Worm (Caenorhabditis elegans) whole organism, mixed stage, embryonic: ENCODE results near the gene srt-50.

Experiments
- lin-13 ChIP-seq: fragments of 150-350 bp; optimal IDR thresholded peaks from 2 replicates; lab custom pipeline; 2014; ENCODE audit warnings: missing biosample characterization, missing genetic modification characterization
- nhr-28 ChIP-seq: fragments of 150-350 bp; optimal IDR thresholded peaks from 2 replicates; lab custom pipeline; 2014; ENCODE audit warnings: missing biosample characterization, missing genetic modification characterization
- nhr-76 ChIP-seq: sonication (generic microtip); optimal IDR thresholded peaks from 2 replicates; lab custom pipeline; 2017; ENCODE audit warnings: missing biosample characterization, missing genetic modification characterization
- pha-4 ChIP-seq: fragments of 150-350 bp; optimal IDR thresholded peaks from 2 replicates; lab custom pipeline; 2018; ENCODE audit warnings: missing biosample characterization, missing genetic modification reagents, missing genetic modification characterization
- snpc-4 ChIP-seq: fragments of 150-350 bp; optimal IDR thresholded peaks from 2 replicates; lab custom pipeline; 2014; ENCODE audit warnings: missing biosample characterization, missing genetic modification characterization
- unc-62 ChIP-seq: fragments of 150-350 bp; optimal IDR thresholded peaks from 2 replicates; lab custom pipeline; 2014; ENCODE audit warnings: missing biosample characterization, missing genetic modification reagents, missing genetic modification characterization

- no peak for TF ChIP-seq unc-62
- no peak for TF ChIP-seq snpc-4 (tag; lab: Kevin White, UChicago)
- no peak for TF ChIP-seq lin-13 (tag; lab: Kevin White, UChicago)
- TF ChIP-seq nhr-76 (tag; lab: Kevin White, UChicago) = no peak
- no peak for TF ChIP-seq pha-4 (tag; lab: Kevin White, UChicago)
- no peak for TF ChIP-seq nhr-28
These were observed 34.0 kb downstream of the srt-50 start, which contains the start of gene M199.2 for ce11 chrIV:15108475-15108874.
